Fruit fly (Drosophila melanogaster) whole organism, embryonic: Measurements from ENCODE around the gene CG43347.

Experiments
- Atf6 ChIP-seq: fragments of 200-800 bp; sonication (Bioruptor generic); IDR thresholded peaks from 2 replicates; pipeline ENCODE4 v1.3.6; 2022; ENCODE audit warnings: missing biosample characterization, missing genetic modification characterization
- Awh ChIP-seq: fragments of 200-800 bp; sonication (Bioruptor generic); IDR thresholded peaks from 2 replicates; pipeline ENCODE4, ENCODE4 v1.3.6; 2022; ENCODE audit warnings: missing biosample characterization, missing genetic modification characterization
- CG11398 ChIP-seq: fragments of 200-800 bp; sonication (Bioruptor generic); optimal IDR thresholded peaks from 2 replicates; lab custom pipeline; 2016; ENCODE audit warnings: missing biosample characterization, missing genetic modification characterization
- CG11504 ChIP-seq: fragments of 200-800 bp; sonication (Bioruptor generic); optimal IDR thresholded peaks from 3 replicates; lab custom pipeline; 2019; ENCODE audit warnings: missing biosample characterization, mild to moderate bottlenecking, missing genetic modification characterization, moderate library complexity
- CG12236 ChIP-seq: fragments of 200-800 bp; sonication (Bioruptor generic); optimal IDR thresholded peaks from 2 replicates; lab custom pipeline; 2016; ENCODE audit warnings: missing biosample characterization, missing genetic modification characterization
- CG12659 ChIP-seq: fragments of 200-800 bp; sonication (Bioruptor generic); optimal IDR thresholded peaks from 3 replicates; lab custom pipeline; 2017; ENCODE audit warnings: mild to moderate bottlenecking, missing biosample characterization, missing genetic modification reagents, missing genetic modification characterization
- CG12942 ChIP-seq: fragments of 200-800 bp; sonication (Bioruptor generic); optimal IDR thresholded peaks from 3 replicates; lab custom pipeline; 2016; ENCODE audit warnings: missing biosample characterization, missing genetic modification characterization
- CG13775 ChIP-seq: fragments of 200-800 bp; sonication (Bioruptor generic); optimal IDR thresholded peaks from 3 replicates; lab custom pipeline; 2017; ENCODE audit warnings: missing biosample characterization, mild to moderate bottlenecking, missing genetic modification characterization
- CG14860 ChIP-seq: fragments of 200-800 bp; sonication (Bioruptor generic); IDR thresholded peaks from 3 replicates; pipeline ENCODE4 v1.3.6; 2022; ENCODE audit warnings: missing biosample characterization, missing genetic modification characterization; ENCODE audit not compliant: partially characterized antibody
- CG15269 ChIP-seq: fragments of 200-800 bp; sonication (Bioruptor generic); optimal IDR thresholded peaks from 2 replicates; lab custom pipeline; 2018; ENCODE audit warnings: missing biosample characterization, mild to moderate bottlenecking, missing genetic modification characterization, moderate library complexity
- CG1529 ChIP-seq: fragments of 200-800 bp; sonication (Bioruptor generic); optimal IDR thresholded peaks from 3 replicates; lab custom pipeline; 2018; ENCODE audit warnings: missing biosample characterization, missing genetic modification characterization
- CG16779 ChIP-seq: fragments of 200-800 bp; sonication (Bioruptor generic); IDR thresholded peaks from 2 replicates; pipeline ENCODE4 v1.3.6; 2022; ENCODE audit warnings: missing biosample characterization, missing genetic modification characterization
- CG16815 ChIP-seq: fragments of 200-800 bp; sonication (Bioruptor generic); optimal IDR thresholded peaks from 3 replicates; lab custom pipeline; 2017; ENCODE audit warnings: missing biosample characterization, mild to moderate bottlenecking, missing genetic modification characterization
- CG17328 ChIP-seq: fragments of 200-800 bp; sonication (Bioruptor generic); IDR thresholded peaks from 2 replicates; pipeline ENCODE4 v1.3.6; 2022; ENCODE audit warnings: missing biosample characterization, missing genetic modification characterization
- CG17912 ChIP-seq: fragments of 200-800 bp; sonication (Bioruptor generic); optimal IDR thresholded peaks from 2 replicates; lab custom pipeline; 2018; ENCODE audit warnings: missing biosample characterization, mild to moderate bottlenecking, missing genetic modification characterization
- CG2678 ChIP-seq: fragments of 200-800 bp; sonication (Bioruptor generic); optimal IDR thresholded peaks from 3 replicates; lab custom pipeline; 2019; ENCODE audit warnings: missing biosample characterization, mild to moderate bottlenecking, missing genetic modification characterization, moderate library complexity
- CG30403 ChIP-seq: fragments of 200-800 bp; sonication (Bioruptor generic); optimal IDR thresholded peaks from 3 replicates; lab custom pipeline; 2016; ENCODE audit warnings: missing biosample characterization, missing genetic modification characterization
- CG6272 ChIP-seq: fragments of 200-800 bp; sonication (Bioruptor generic); IDR thresholded peaks from 2 replicates; pipeline ENCODE4 v1.3.6; 2022; ENCODE audit warnings: missing biosample characterization, missing genetic modification characterization
- CG7271 ChIP-seq: fragments of 200-800 bp; sonication (Bioruptor generic); optimal IDR thresholded peaks from 2 replicates; lab custom pipeline; 2018; ENCODE audit warnings: missing biosample characterization, mild to moderate bottlenecking, missing genetic modification characterization, moderate library complexity
- CG7357 ChIP-seq: fragments of 200-800 bp; sonication (Bioruptor generic); IDR thresholded peaks from 3 replicates; pipeline ENCODE4 v1.3.6; 2022; ENCODE audit warnings: missing biosample characterization, missing genetic modification characterization
- CG9727 ChIP-seq: fragments of 200-800 bp; sonication (Bioruptor generic); optimal IDR thresholded peaks from 3 replicates; lab custom pipeline; 2017; ENCODE audit warnings: missing biosample characterization, mild to moderate bottlenecking, missing genetic modification characterization
- CG9797 ChIP-seq: fragments of 200-800 bp; sonication (Bioruptor generic); optimal IDR thresholded peaks from 3 replicates; lab custom pipeline; 2018; ENCODE audit warnings: missing biosample characterization, mild to moderate bottlenecking, missing genetic modification characterization
- CHES-1-like ChIP-seq: fragments of 200-800 bp; sonication (Bioruptor generic); optimal IDR thresholded peaks from 2 replicates; lab custom pipeline; 2016; ENCODE audit warnings: missing biosample characterization, missing genetic modification characterization
- Dp ChIP-seq: fragments of 200-800 bp; sonication (Bioruptor generic); optimal IDR thresholded peaks from 2 replicates; lab custom pipeline; 2018; ENCODE audit warnings: missing biosample characterization, mild to moderate bottlenecking, missing genetic modification characterization, moderate library complexity
- ERR ChIP-seq: fragments of 200-800 bp; sonication (Bioruptor generic); optimal IDR thresholded peaks from 2 replicates; lab custom pipeline; 2016; ENCODE audit warnings: missing biosample characterization, missing genetic modification characterization
- HLHmδ ChIP-seq: fragments of 200-800 bp; sonication (Bioruptor generic); optimal IDR thresholded peaks from 2 replicates; lab custom pipeline; 2018; ENCODE audit warnings: missing biosample characterization, mild to moderate bottlenecking, missing genetic modification characterization, moderate library complexity
- Hr78 ChIP-seq, 2 experiments: fragments of 200-800 bp in 1 of 2; fragments of >200 bp in 1 of 2; sonication (Bioruptor generic) in 1 of 2; optimal IDR thresholded peaks; 2 replicates each; lab custom pipeline; 2017 to 2019; ENCODE audit warnings: missing biosample characterization in 2 of 2, missing genetic modification characterization in 2 of 2, mild to moderate bottlenecking in 1 of 2, moderate library complexity in 1 of 2
- Lim3 ChIP-seq: fragments of 200-800 bp; sonication (Bioruptor generic); IDR thresholded peaks from 2 replicates; pipeline ENCODE4 v1.3.6; 2022; ENCODE audit warnings: missing biosample characterization, missing genetic modification characterization
- MESR4 ChIP-seq: fragments of 200-800 bp; sonication (Bioruptor generic); optimal IDR thresholded peaks from 2 replicates; lab custom pipeline; 2018; ENCODE audit warnings: missing biosample characterization, mild to moderate bottlenecking, missing genetic modification characterization, moderate library complexity
- Mes4 ChIP-seq: fragments of 200-800 bp; sonication (Bioruptor generic); optimal IDR thresholded peaks from 2 replicates; lab custom pipeline; 2016; ENCODE audit warnings: missing biosample characterization, missing genetic modification characterization
- NfI ChIP-seq: fragments of 200-800 bp; sonication (Bioruptor generic); optimal IDR thresholded peaks from 3 replicates; lab custom pipeline; 2018; ENCODE audit warnings: missing biosample characterization, mild to moderate bottlenecking, missing genetic modification characterization, moderate library complexity
- Oli ChIP-seq: fragments of 200-800 bp; sonication (Bioruptor generic); optimal IDR thresholded peaks from 2 replicates; lab custom pipeline; 2018; ENCODE audit warnings: missing biosample characterization, mild to moderate bottlenecking, missing genetic modification characterization, moderate library complexity
- Poxn ChIP-seq: fragments of 200-800 bp; sonication (Bioruptor generic); IDR thresholded peaks from 2 replicates; pipeline ENCODE4 v1.3.6; 2022; ENCODE audit warnings: missing biosample characterization, missing genetic modification characterization
- Ravus ChIP-seq: fragments of 200-800 bp; sonication (Bioruptor generic); IDR thresholded peaks from 2 replicates; pipeline ENCODE4 v1.3.6; 2022; ENCODE audit warnings: missing biosample characterization, missing genetic modification characterization
- Sin3A ChIP-seq: fragments of >200 bp; optimal IDR thresholded peaks from 2 replicates; lab custom pipeline; 2018
- Tbp ChIP-seq: fragments of >200 bp; optimal IDR thresholded peaks from 2 replicates; lab custom pipeline; 2018; ENCODE audit warnings: missing biosample characterization, missing genetic modification characterization
- bbx ChIP-seq: fragments of 200-800 bp; sonication (Bioruptor generic); IDR thresholded peaks from 2 replicates; pipeline ENCODE4 v1.3.6; 2022; ENCODE audit warnings: missing biosample characterization, missing genetic modification characterization; ENCODE audit not compliant: partially characterized antibody
- bcd ChIP-seq: fragments of 200-800 bp; sonication (Bioruptor generic); optimal IDR thresholded peaks from 2 replicates; lab custom pipeline; 2017; ENCODE audit warnings: missing biosample characterization, mild to moderate bottlenecking, missing genetic modification characterization
- btn ChIP-seq: fragments of 200-800 bp; sonication (Bioruptor generic); optimal IDR thresholded peaks from 2 replicates; lab custom pipeline; 2016; ENCODE audit warnings: missing biosample characterization, missing genetic modification characterization
- caup ChIP-seq: fragments of 200-800 bp; sonication (Bioruptor generic); optimal IDR thresholded peaks from 3 replicates; lab custom pipeline; 2017; ENCODE audit warnings: missing biosample characterization, mild to moderate bottlenecking, missing genetic modification characterization, moderate library complexity; ENCODE audit not compliant: severe bottlenecking
- chm ChIP-seq: fragments of 200-800 bp; sonication (Bioruptor generic); IDR thresholded peaks from 2 replicates; pipeline ENCODE4 v1.3.6; 2022; ENCODE audit warnings: missing biosample characterization, missing genetic modification characterization
- crol ChIP-seq: fragments of 200-800 bp; sonication (Bioruptor generic); IDR thresholded peaks from 2 replicates; pipeline ENCODE4 v1.3.6; 2022; ENCODE audit warnings: missing biosample characterization, missing genetic modification characterization
- dan ChIP-seq: fragments of 200-800 bp; sonication (Bioruptor generic); IDR thresholded peaks from 2 replicates; pipeline ENCODE4 v1.3.6; 2022; ENCODE audit warnings: missing biosample characterization, missing genetic modification characterization
- dm ChIP-seq: fragments of 200-800 bp; sonication (Bioruptor generic); optimal IDR thresholded peaks from 3 replicates; lab custom pipeline; 2016; ENCODE audit warnings: missing biosample characterization, missing genetic modification characterization
- gem ChIP-seq: fragments of 200-800 bp; sonication (Bioruptor generic); optimal IDR thresholded peaks from 2 replicates; lab custom pipeline; 2019; ENCODE audit warnings: missing biosample characterization, mild to moderate bottlenecking, missing genetic modification characterization, moderate library complexity
- gsb ChIP-seq: fragments of 200-800 bp; sonication (Bioruptor generic); IDR thresholded peaks from 2 replicates; pipeline ENCODE4 v1.3.6; 2022; ENCODE audit warnings: missing biosample characterization, missing genetic modification characterization
- h ChIP-seq: fragments of >200 bp; optimal IDR thresholded peaks from 2 replicates; lab custom pipeline; 2017
- kah ChIP-seq: fragments of 200-800 bp; sonication (Bioruptor generic); optimal IDR thresholded peaks from 2 replicates; lab custom pipeline; 2018; ENCODE audit warnings: missing biosample characterization, mild to moderate bottlenecking, missing genetic modification characterization
- nom ChIP-seq: fragments of 200-800 bp; sonication (Bioruptor generic); optimal IDR thresholded peaks from 2 replicates; lab custom pipeline; 2017; ENCODE audit warnings: missing biosample characterization, missing genetic modification characterization, mild to moderate bottlenecking, moderate library complexity, missing genetic modification reagents
- pan ChIP-seq, 4 experiments: fragments of >200 bp in 3 of 4; fragments of 200-800 bp in 1 of 4; sonication (Bioruptor generic) in 1 of 4; optimal IDR thresholded peaks in 3 of 4; IDR thresholded peaks in 1 of 4; 2 replicates each; pipeline versions ENCODE4 v1.3.6 to Lab custom; 2017 to 2022; ENCODE audit warnings: missing biosample characterization in 2 of 4, missing genetic modification characterization in 2 of 4, mixed read lengths in 1 of 4
- sc ChIP-seq, 3 experiments: fragments of >200 bp in 2 of 3; fragments of 200-800 bp in 1 of 3; sonication (Bioruptor generic) in 1 of 3; optimal IDR thresholded peaks; 2 replicates in 2 of 3; 3 replicates in 1 of 3; lab custom pipeline; 2017; ENCODE audit warnings: mild to moderate bottlenecking in 1 of 3, missing biosample characterization in 1 of 3, missing genetic modification characterization in 1 of 3, missing genetic modification reagents in 1 of 3

Gene CG43347

dm6 chrX:10628874-10629273, 8.9 kb upstream of the CG43347 start (continued):
- TF ChIP-seq CG13775 (GFP tag; lab: Kevin White, UChicago) (peak; percentile 44), CG14860 (GFP tag; lab: Robert Waterston, UW) (no peak), crol (GFP tag; lab: Robert Waterston, UW) (no peak), CG6272 (GFP tag; lab: Robert Waterston, UW) (no peak), Mes4 (GFP tag; lab: Kevin White, UChicago) (no peak), Dp (no peak), chm (no peak), CG17328 (GFP tag; lab: Robert Waterston, UW) (0 out of 2 replicates have a peak, but pooled peaks have one; percentile 35), ERR (GFP tag; lab: Kevin White, UChicago) (no peak), NfI (GFP tag; lab: Kevin White, UChicago) (peak; percentile 30), Awh (no peak), CG15269 (peak; percentile 49), CG16779 (GFP tag; lab: Robert Waterston, UW) (no peak), h (lab: Kevin White, UChicago) (no peak), Ravus (GFP tag; lab: Robert Waterston, UW) (no peak), Lim3 (GFP tag; lab: Robert Waterston, UW) (no peak), bcd (peak; percentile 42), bbx (GFP tag; lab: Robert Waterston, UW) (no peak), CG16815 (GFP tag; lab: Kevin White, UChicago) (peak; percentile 3), kah (GFP tag; lab: Kevin White, UChicago) (no peak), Sin3A (lab: Kevin White, UChicago) (no peak), nom (GFP tag; lab: Kevin White, UChicago) (no peak), CG7271 (tag; lab: Kevin White, UChicago) (no peak), CG2678 (tag; lab: Kevin White, UChicago) (peak; percentile 80), CG7357 (GFP tag; lab: Robert Waterston, UW) (no peak), btn (no peak), MESR4 (GFP tag; lab: Kevin White, UChicago) (no peak), Atf6 (GFP tag; lab: Robert Waterston, UW) (0 out of 2 replicates have a peak, but pooled peaks have one; percentile 13), CG12236 (GFP tag; lab: Kevin White, UChicago) (no peak), CG12942 (GFP tag; lab: Kevin White, UChicago) (peak; percentile 11), dm (GFP tag; lab: Kevin White, UChicago) (no peak), pan (optimal IDR thresholded peaks at IDR 0.05; lab: Kevin White, UChicago) (no peak), pan (GFP tag; optimal IDR thresholded peaks at IDR 0.05 in 1 of 2, IDR thresholded peaks at IDR 0.05 in 1 of 2) (no peak), CG30403 (GFP tag; lab: Kevin White, UChicago) (peak; percentile 66), CHES-1-like (GFP tag; lab: Kevin White, UChicago) (no peak), Hr78 (GFP tag; optimal IDR thresholded peaks at IDR 0.05; lab: Kevin White, UChicago) (no peak), CG9797 (GFP tag; lab: Kevin White, UChicago) (no peak), CG17912 (GFP tag; lab: Kevin White, UChicago) (no peak), sc (optimal IDR thresholded peaks at IDR 0.05; lab: Kevin White, UChicago) (no peak), sc (GFP tag; optimal IDR thresholded peaks at IDR 0.05; lab: Kevin White, UChicago) (no peak), gsb (GFP tag; lab: Robert Waterston, UW) (no peak), gem (tag; lab: Kevin White, UChicago) (peak; percentile 75), CG1529 (GFP tag; lab: Kevin White, UChicago) (no peak), HLHmδ (GFP tag; lab: Kevin White, UChicago) (no peak), Poxn (GFP tag; lab: Robert Waterston, UW) (no peak), CG9727 (GFP tag; lab: Kevin White, UChicago) (peak; percentile 69), CG11504 (peak; percentile 69), CG11398 (GFP tag; lab: Kevin White, UChicago) (no peak), CG12659 (GFP tag; lab: Kevin White, UChicago) (peak; percentile 42), caup (GFP tag; lab: Kevin White, UChicago) (peak; percentile 51), Oli (peak; percentile 53), dan (GFP tag; lab: Robert Waterston, UW) (no peak), Tbp (no peak)
